Worm (Caenorhabditis elegans): ENCODE results near the gene T01C8.2.

- no peak for TF ChIP-seq ceh-40 (GFP tag; IDR thresholded peaks at IDR 0.05)
- TF ChIP-seq ztf-22 (GFP tag; optimal IDR thresholded peaks at IDR 0.05): no peak
- no peak for TF ChIP-seq nhr-80 (tag; optimal IDR thresholded peaks at IDR 0.05)
- TF ChIP-seq nhr-179 (tag; optimal IDR thresholded peaks at IDR 0.05): no peak
Measured at ce11 chrX:16786021-16786488, at the start of gene T01C8.2.
